Worm (Caenorhabditis elegans) whole organism, young adult: ENCODE data around the gene F38B7.10.
"Not testable (repeated sequence)": the region's sequence is repeated elsewhere in the genome, so short reads cannot be mapped to it uniquely, and the experiment has no call there.

Source experiments
- B0019.2 ChIP-seq: fragments of 200-800 bp; sonication (Bioruptor generic); conservative IDR thresholded peaks from 2 replicates; pipeline ENCODE4 v1.3.6; 2022; ENCODE audit warnings: missing genetic modification reagents, missing genetic modification characterization, missing compliant biosample characterization
- F57A8.1 ChIP-seq: fragments of 200-800 bp; sonication (Bioruptor generic); optimal IDR thresholded peaks from 2 replicates; lab custom pipeline; 2018; ENCODE audit warnings: mild to moderate bottlenecking, missing genetic modification characterization, moderate library complexity, missing compliant biosample characterization
- bed-2 ChIP-seq: fragments of 200-800 bp; sonication (Bioruptor generic); IDR thresholded peaks from 2 replicates; pipeline ENCODE4 v1.3.6; 2022; ENCODE audit warnings: missing genetic modification reagents, missing genetic modification characterization, missing compliant biosample characterization
- efl-1 ChIP-seq: fragments of 150-350 bp; optimal IDR thresholded peaks from 2 replicates; lab custom pipeline; 2014; ENCODE audit warnings: missing biosample characterization, missing genetic modification reagents, missing genetic modification characterization
- lin-35 ChIP-seq, 3 experiments: fragments of 150-350 bp in 2 of 3; sonication (generic microtip) in 1 of 3; optimal IDR thresholded peaks; 2 replicates each; lab custom pipeline; 2014 to 2018; ENCODE audit warnings: missing biosample characterization in 3 of 3, missing genetic modification characterization in 3 of 3, missing genetic modification reagents in 3 of 3
- mcd-1 ChIP-seq: fragments of 200-800 bp; sonication (Bioruptor generic); IDR thresholded peaks from 2 replicates; pipeline ENCODE4 v1.3.6; 2022; ENCODE audit warnings: missing genetic modification reagents, missing genetic modification characterization, missing compliant biosample characterization
- mes-4 ChIP-seq: sonication (generic microtip); optimal IDR thresholded peaks from 2 replicates; lab custom pipeline; 2016; ENCODE audit warnings: missing genotype, missing genetic modification characterization, missing compliant biosample characterization
- nhr-80 ChIP-seq: sonication (generic microtip); optimal IDR thresholded peaks from 2 replicates; lab custom pipeline; 2016; ENCODE audit warnings: missing genetic modification characterization, missing compliant biosample characterization
- pha-4 ChIP-seq: fragments of 150-350 bp; sonication (generic microtip); optimal IDR thresholded peaks from 2 replicates; lab custom pipeline; 2014; ENCODE audit warnings: missing biosample characterization, missing genetic modification reagents, missing genetic modification characterization

ce11 chrV:11504853-11505397 lies 40.4 kb upstream of the F38B7.10 start, which contains the start of the genes C55A6.1 and C55A6.10:
- peak; percentile 23 for TF ChIP-seq efl-1 (GFP tag; lab: Kevin White, UChicago)
- TF ChIP-seq bed-2, result peak; percentile 50; the same call in 1 of the 2 replicates
- TF ChIP-seq lin-35 (GFP tag; optimal IDR thresholded peaks at IDR 0.05; lab: Kevin White, UChicago), result peak in 1 of 3 experiments; percentile 66
- not testable (repeated sequence) for TF ChIP-seq mes-4; F57A8.1 (GFP tag; lab: Kevin White, UChicago); pha-4 (tag; lab: Kevin White, UChicago)
- peak; percentile 72; the same call in 1 of the 2 replicates for TF ChIP-seq B0019.2 (GFP tag; lab: Robert Waterston, UW)
- TF ChIP-seq nhr-80 (tag; lab: Kevin White, UChicago), result peak; percentile 70
- peak; percentile 91 for TF ChIP-seq mcd-1 (GFP tag; lab: Robert Waterston, UW)
